Fruit fly (Drosophila melanogaster) whole organism, wandering third instar larva: ENCODE data around the gene fry.

Source experiments
- Abd-B ChIP-seq: fragments of >200 bp; optimal IDR thresholded peaks from 2 replicates; lab custom pipeline; 2017; ENCODE audit warnings: missing biosample characterization, missing genetic modification characterization
- CG32264 ChIP-seq: fragments of 200-800 bp; sonication (Bioruptor generic); optimal IDR thresholded peaks from 2 replicates; lab custom pipeline; 2016; ENCODE audit warnings: missing biosample characterization, missing genetic modification characterization
- CG9705 ChIP-seq: fragments of 200-800 bp; sonication (Bioruptor generic); optimal IDR thresholded peaks from 2 replicates; lab custom pipeline; 2018; ENCODE audit warnings: missing biosample characterization, mild to moderate bottlenecking, missing genetic modification characterization
- CrebA ChIP-seq: fragments of 200-800 bp; sonication (Bioruptor generic); optimal IDR thresholded peaks from 2 replicates; lab custom pipeline; 2016; ENCODE audit warnings: missing biosample characterization, mild to moderate bottlenecking, missing genetic modification characterization, borderline replicate concordance
- Dfd ChIP-seq: fragments of >200 bp; optimal IDR thresholded peaks from 2 replicates; lab custom pipeline; 2017; ENCODE audit warnings: missing biosample characterization, missing genetic modification characterization
- Dif ChIP-seq: fragments of 200-275, 200-300 bp; sonication (Bioruptor generic); optimal IDR thresholded peaks from 2 replicates; lab custom pipeline; 2018; ENCODE audit warnings: missing biosample characterization, missing genetic modification characterization; ENCODE audit not compliant: partially characterized antibody
- GATAd ChIP-seq: sonication (Bioruptor generic); optimal IDR thresholded peaks from 2 replicates; lab custom pipeline; 2016; ENCODE audit warnings: missing biosample characterization, missing genetic modification characterization
- HLH106 ChIP-seq: fragments of 200-800 bp; optimal IDR thresholded peaks from 3 replicates; lab custom pipeline; 2019; ENCODE audit warnings: missing biosample characterization, mild to moderate bottlenecking, missing genetic modification characterization, moderate library complexity
- Hnf4 ChIP-seq: fragments of 200-800 bp; sonication (Bioruptor generic); optimal IDR thresholded peaks from 2 replicates; lab custom pipeline; 2016; ENCODE audit warnings: missing biosample characterization, mild to moderate bottlenecking, missing genetic modification characterization
- Hr78 ChIP-seq: fragments of >200 bp; optimal IDR thresholded peaks from 2 replicates; lab custom pipeline; 2017; ENCODE audit warnings: missing biosample characterization, missing genetic modification characterization
- Hr83 ChIP-seq: fragments of 200-300 bp; sonication (Bioruptor generic); optimal IDR thresholded peaks from 2 replicates; lab custom pipeline; 2016; ENCODE audit warnings: missing biosample characterization, mild to moderate bottlenecking, missing genetic modification characterization, moderate library complexity; ENCODE audit not compliant: poor library complexity, severe bottlenecking
- Jra ChIP-seq: sonication (Bioruptor generic); optimal IDR thresholded peaks from 2 replicates; lab custom pipeline; 2016; ENCODE audit warnings: missing biosample characterization, missing genetic modification characterization
- Mio ChIP-seq: sonication (Bioruptor generic); optimal IDR thresholded peaks from 2 replicates; lab custom pipeline; 2016; ENCODE audit warnings: missing biosample characterization, missing genetic modification characterization
- Myc ChIP-seq: fragments of >200 bp; optimal IDR thresholded peaks from 2 replicates; lab custom pipeline; 2017
- N ChIP-seq: fragments of >200 bp; optimal IDR thresholded peaks from 2 replicates; lab custom pipeline; 2018; ENCODE audit warnings: missing biosample characterization, missing external identifiers, missing genetic modification characterization
- OdsH ChIP-seq: fragments of 200-800 bp; sonication (Bioruptor generic); optimal IDR thresholded peaks from 2 replicates; lab custom pipeline; 2016; ENCODE audit warnings: missing biosample characterization, mild to moderate bottlenecking, missing genetic modification characterization
- Rel ChIP-seq, 2 experiments: fragments of 200-800 bp; sonication (Bioruptor generic) in 1 of 2; optimal IDR thresholded peaks; 2 replicates in 1 of 2; 3 replicates in 1 of 2; lab custom pipeline; 2016 to 2019; ENCODE audit warnings: mild to moderate bottlenecking in 2 of 2, missing biosample characterization in 2 of 2, missing genetic modification characterization in 2 of 2, moderate library complexity in 1 of 2
- Sp1 ChIP-seq: fragments of 200-800 bp; sonication (Bioruptor generic); optimal IDR thresholded peaks from 3 replicates; lab custom pipeline; 2019; ENCODE audit warnings: missing biosample characterization, mild to moderate bottlenecking, missing genetic modification characterization, moderate library complexity
- Vsx2 ChIP-seq: fragments of 200-300, 225-300 bp; sonication (Bioruptor generic); optimal IDR thresholded peaks from 2 replicates; lab custom pipeline; 2018; ENCODE audit warnings: missing biosample characterization, missing genetic modification characterization; ENCODE audit not compliant: partially characterized antibody
- br ChIP-seq: fragments of 200-800 bp; sonication (Bioruptor generic); optimal IDR thresholded peaks from 2 replicates; lab custom pipeline; 2016; ENCODE audit warnings: missing biosample characterization, missing genetic modification characterization
- brk ChIP-seq: fragments of 200-800 bp; sonication (Bioruptor generic); optimal IDR thresholded peaks from 2 replicates; lab custom pipeline; 2016; ENCODE audit warnings: missing biosample characterization, mild to moderate bottlenecking, missing genetic modification characterization
- dl ChIP-seq, 2 experiments: fragments of 175-275, 200-275 bp in 1 of 2; fragments of 200-275 bp in 1 of 2; sonication (Bioruptor generic); optimal IDR thresholded peaks; lab custom pipeline; 2018; ENCODE audit warnings: mild to moderate bottlenecking in 2 of 2, missing biosample characterization in 2 of 2, missing genetic modification characterization in 2 of 2, moderate library complexity in 2 of 2; ENCODE audit not compliant: partially characterized antibody in 2 of 2, insufficient read depth in 1 of 2
- dmrt93B ChIP-seq: fragments of 200-800 bp; sonication (Bioruptor generic); optimal IDR thresholded peaks from 2 replicates; lab custom pipeline; 2018; ENCODE audit warnings: missing biosample characterization, mild to moderate bottlenecking, missing genetic modification characterization
- dsf ChIP-seq: sonication (Bioruptor generic); optimal IDR thresholded peaks from 2 replicates; lab custom pipeline; 2016; ENCODE audit warnings: missing biosample characterization, missing genetic modification characterization, borderline replicate concordance
- ey ChIP-seq: fragments of 200-800 bp; sonication (Bioruptor generic); optimal IDR thresholded peaks from 2 replicates; lab custom pipeline; 2016; ENCODE audit warnings: missing biosample characterization, missing genetic modification characterization
- foxo ChIP-seq, 2 experiments: fragments of 200-800 bp; sonication (Bioruptor generic); optimal IDR thresholded peaks; 2 replicates in 1 of 2; 3 replicates in 1 of 2; lab custom pipeline; 2016 to 2017; ENCODE audit warnings: missing biosample characterization in 2 of 2, missing genetic modification characterization in 2 of 2
- fru ChIP-seq: fragments of 200-800 bp; sonication (Bioruptor generic); optimal IDR thresholded peaks from 3 replicates; lab custom pipeline; 2016; ENCODE audit warnings: missing biosample characterization, mild to moderate bottlenecking, missing genetic modification characterization
- h ChIP-seq: fragments of 200-800 bp; sonication (Bioruptor generic); optimal IDR thresholded peaks from 3 replicates; lab custom pipeline; 2016; ENCODE audit warnings: missing biosample characterization, mild to moderate bottlenecking, missing genetic modification characterization
- jim ChIP-seq: fragments of 175-275, 200-325 bp; sonication (Bioruptor generic); optimal IDR thresholded peaks from 2 replicates; lab custom pipeline; 2016; ENCODE audit warnings: missing biosample characterization, mild to moderate bottlenecking, missing genetic modification characterization
- lola ChIP-seq: fragments of >200 bp; optimal IDR thresholded peaks from 2 replicates; lab custom pipeline; 2017; ENCODE audit warnings: missing biosample characterization, missing genetic modification characterization
- pan ChIP-seq: fragments of >200 bp; optimal IDR thresholded peaks from 2 replicates; lab custom pipeline; 2017
- psq ChIP-seq: fragments of 200-800 bp; sonication (Bioruptor generic); optimal IDR thresholded peaks from 3 replicates; lab custom pipeline; 2017; ENCODE audit warnings: missing biosample characterization, mild to moderate bottlenecking, missing genetic modification characterization, moderate library complexity
- rgr ChIP-seq: fragments of 200-800 bp; sonication (Bioruptor generic); optimal IDR thresholded peaks from 3 replicates; lab custom pipeline; 2016; ENCODE audit warnings: missing biosample characterization, mild to moderate bottlenecking, missing genetic modification characterization
- sage ChIP-seq: fragments of 200-800 bp; sonication (Bioruptor generic); optimal IDR thresholded peaks from 2 replicates; lab custom pipeline; 2016; ENCODE audit warnings: missing biosample characterization, mild to moderate bottlenecking, missing genetic modification characterization
- sv ChIP-seq: fragments of 200-800 bp; sonication (Bioruptor generic); optimal IDR thresholded peaks from 3 replicates; lab custom pipeline; 2016; ENCODE audit warnings: missing biosample characterization, missing genetic modification characterization
- tai ChIP-seq: sonication (Bioruptor generic); optimal IDR thresholded peaks from 2 replicates; lab custom pipeline; 2016; ENCODE audit warnings: missing biosample characterization, missing genetic modification characterization
- usp ChIP-seq: fragments of >200 bp; optimal IDR thresholded peaks from 2 replicates; lab custom pipeline; 2017; ENCODE audit warnings: missing biosample characterization, missing genetic modification characterization
- woc ChIP-seq: sonication (Bioruptor generic); optimal IDR thresholded peaks from 2 replicates; lab custom pipeline; 2016; ENCODE audit warnings: missing biosample characterization, mild to moderate bottlenecking, missing genetic modification characterization

Gene fry

dm6 chr3L:9691476-9691826 lies 12.5 kb upstream of the fry start:
- TF ChIP-seq sage (GFP tag; lab: Kevin White, UChicago) (no peak), psq (no peak), br (no peak), Jra (GFP tag; lab: Kevin White, UChicago) (no peak), HLH106 (tag; lab: Kevin White, UChicago) (no peak), usp (no peak)

DNA sequence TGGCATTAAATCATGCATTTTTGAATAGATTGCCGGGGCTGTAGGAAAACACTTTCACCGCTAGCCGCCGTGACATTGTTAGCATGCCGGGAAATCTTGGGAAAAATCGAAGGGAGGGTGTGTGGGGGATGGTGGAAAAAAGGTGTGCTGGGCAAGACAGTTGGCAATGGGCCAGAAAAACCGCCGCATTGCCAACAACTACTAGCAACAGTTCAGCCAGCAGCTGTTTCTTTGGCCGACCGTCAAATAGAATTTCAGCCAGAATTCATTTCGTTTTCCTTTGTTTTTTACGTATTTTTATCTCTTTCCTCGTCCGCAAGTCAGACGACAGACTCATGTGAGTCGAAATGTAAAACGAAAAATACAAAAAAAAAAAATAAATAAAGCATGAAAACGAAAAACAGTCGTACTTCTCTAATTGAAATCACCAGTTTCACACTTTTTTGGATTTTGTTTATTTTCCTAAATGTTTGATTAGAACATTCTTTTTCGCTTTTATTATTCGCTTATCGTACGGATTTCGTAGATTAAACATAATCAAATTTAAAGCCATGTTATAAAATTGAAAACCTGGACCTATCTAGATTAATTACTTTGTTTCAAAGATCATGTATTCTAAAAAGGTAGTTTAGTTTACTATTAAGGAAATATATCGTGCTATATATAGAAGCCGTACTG lies 12.0 kb upstream of the fry start:
- no peak for TF ChIP-seq lola
- peak; percentile 24 for TF ChIP-seq Sp1 (GFP tag; lab: Kevin White, UChicago)
- TF ChIP-seq Dif, result no peak
- TF ChIP-seq Jra (GFP tag; lab: Kevin White, UChicago), result no peak
- peak; percentile 11 for TF ChIP-seq brk (GFP tag; lab: Kevin White, UChicago)
- no peak for TF ChIP-seq pan (lab: Kevin White, UChicago)
- peak; percentile 38 for TF ChIP-seq Hnf4 (GFP tag; lab: Kevin White, UChicago)
- TF ChIP-seq CG32264 (GFP tag; lab: Kevin White, UChicago), result no peak
- TF ChIP-seq HLH106 (tag; lab: Kevin White, UChicago), result peak; percentile 41
- peak; percentile 61 for TF ChIP-seq h (GFP tag; lab: Kevin White, UChicago)
- no peak for TF ChIP-seq Mio (GFP tag; lab: Kevin White, UChicago)
- peak; percentile 58 for TF ChIP-seq fru (GFP tag; lab: Kevin White, UChicago)
- peak; percentile 39 for TF ChIP-seq psq
- TF ChIP-seq dl (GFP tag; optimal IDR thresholded peaks at IDR 0.05; lab: Kevin White, UChicago; ENCODE audit: insufficient read depth in 1 of 2, partially characterized antibody in 2 of 2), result no peak
- TF ChIP-seq Rel (GFP tag; optimal IDR thresholded peaks at IDR 0.05; lab: Kevin White, UChicago), result no peak
- TF ChIP-seq Rel (tag; optimal IDR thresholded peaks at IDR 0.05; lab: Kevin White, UChicago), result no peak
- no peak for TF ChIP-seq sage (GFP tag; lab: Kevin White, UChicago)
- TF ChIP-seq CG9705, result no peak
- TF ChIP-seq foxo (GFP tag; optimal IDR thresholded peaks at IDR 0.05; lab: Kevin White, UChicago), result peak in 1 of 2 experiments; percentile 63
- no peak for TF ChIP-seq br
- TF ChIP-seq usp, result no peak
- no peak for TF ChIP-seq dsf (GFP tag; lab: Kevin White, UChicago)
- TF ChIP-seq tai, result peak; percentile 41
- TF ChIP-seq jim, result no peak
- TF ChIP-seq rgr, result peak; percentile 46
- TF ChIP-seq woc (GFP tag; lab: Kevin White, UChicago), result no peak
- no peak for TF ChIP-seq dmrt93B (GFP tag; lab: Kevin White, UChicago)
- no peak for TF ChIP-seq Hr83
- no peak for TF ChIP-seq Myc (lab: Kevin White, UChicago)
- TF ChIP-seq Hr78 (GFP tag; lab: Kevin White, UChicago), result no peak
- no peak for TF ChIP-seq sv
- TF ChIP-seq Dfd (GFP tag; lab: Kevin White, UChicago), result peak; percentile 22
- no peak for TF ChIP-seq CrebA (GFP tag; lab: Kevin White, UChicago)
- no peak for TF ChIP-seq Abd-B (GFP tag; lab: Kevin White, UChicago)
- TF ChIP-seq GATAd (GFP tag; lab: Kevin White, UChicago), result no peak
- no peak for TF ChIP-seq Vsx2 (GFP tag; lab: Kevin White, UChicago)
- TF ChIP-seq ey (GFP tag; lab: Kevin White, UChicago), result peak; percentile 45
- TF ChIP-seq N (GFP tag; lab: Kevin White, UChicago), result no peak
- TF ChIP-seq OdsH (GFP tag; lab: Kevin White, UChicago), result peak; percentile 40
- TF ChIP-seq, all 38 proteins: peak for 13

dm6 chr3L:9689809-9690208 lies 10.9 kb upstream of the fry start:
- TF ChIP-seq Dfd (GFP tag; lab: Kevin White, UChicago), result peak; percentile 10
- no peak for TF ChIP-seq OdsH (GFP tag; lab: Kevin White, UChicago)
